Worm (Caenorhabditis elegans) whole organism, L1 larva: ENCODE results near the gene anoh-2.

Experiments
- C04F5.9 ChIP-seq: sonication (generic microtip); optimal IDR thresholded peaks from 2 replicates; lab custom pipeline; 2016; ENCODE audit warnings: missing genetic modification characterization, missing compliant biosample characterization
- C34B4.2 ChIP-seq: sonication (generic microtip); optimal IDR thresholded peaks from 2 replicates; lab custom pipeline; 2017; ENCODE audit warnings: mild to moderate bottlenecking, missing genetic modification characterization, missing compliant biosample characterization
- F16B12.6 ChIP-seq: fragments of 150-350 bp; optimal IDR thresholded peaks from 2 replicates; lab custom pipeline; 2014; ENCODE audit warnings: missing biosample characterization, missing genetic modification characterization
- Y116A8C.19 ChIP-seq: sonication (generic microtip); optimal IDR thresholded peaks from 2 replicates; lab custom pipeline; 2016; ENCODE audit warnings: missing compliant biosample characterization, missing genetic modification characterization, borderline replicate concordance
- alr-1 ChIP-seq: fragments of 200-800 bp; sonication (Bioruptor generic); optimal IDR thresholded peaks from 2 replicates; lab custom pipeline; 2018; ENCODE audit warnings: borderline replicate concordance, mild to moderate bottlenecking, missing genetic modification characterization, missing compliant biosample characterization
- ama-1 ChIP-seq: fragments of 150-350 bp; optimal IDR thresholded peaks from 2 replicates; lab custom pipeline; 2014
- ceh-63 ChIP-seq: fragments of 200-800 bp; sonication (Bioruptor generic); optimal IDR thresholded peaks from 2 replicates; lab custom pipeline; 2018; ENCODE audit warnings: mild to moderate bottlenecking, missing genetic modification characterization, missing compliant biosample characterization
- ceh-82 ChIP-seq, 3 experiments: fragments of 150-350 bp in 1 of 3; sonication (generic microtip) in 2 of 3; optimal IDR thresholded peaks; 2 replicates each; lab custom pipeline; 2014 to 2017; ENCODE audit warnings: missing biosample characterization in 3 of 3, missing genetic modification characterization in 3 of 3
- ceh-88 ChIP-seq: fragments of 200-800 bp; sonication (Bioruptor generic); IDR thresholded peaks from 2 replicates; pipeline ENCODE4 v1.3.6; 2022; ENCODE audit warnings: missing genetic modification characterization, missing compliant biosample characterization
- ceh-90 ChIP-seq: sonication (generic microtip); optimal IDR thresholded peaks from 2 replicates; lab custom pipeline; 2016; ENCODE audit warnings: missing genetic modification characterization, missing compliant biosample characterization
- dpl-1 ChIP-seq, 3 experiments: fragments of 150-350 bp in 2 of 3; sonication (generic microtip) in 1 of 3; optimal IDR thresholded peaks; 2 replicates each; lab custom pipeline; 2014 to 2017; ENCODE audit warnings: missing biosample characterization in 3 of 3, missing genetic modification characterization in 3 of 3, missing genetic modification reagents in 3 of 3
- efl-1 ChIP-seq, 4 experiments: fragments of 150-350 bp; optimal IDR thresholded peaks in 3 of 4; peaks in 1 of 4; 1 replicate in 1 of 4; 2 replicates in 3 of 4; lab custom pipeline; 2014; ENCODE audit warnings: missing biosample characterization in 2 of 4, missing genetic modification characterization in 2 of 4, missing genetic modification reagents in 2 of 4
- efl-3 ChIP-seq: fragments of 200-800 bp; sonication (Bioruptor generic); optimal IDR thresholded peaks from 2 replicates; lab custom pipeline; 2018; ENCODE audit warnings: mild to moderate bottlenecking, missing genetic modification characterization, missing compliant biosample characterization
- elt-2 ChIP-seq: sonication (generic microtip); optimal IDR thresholded peaks from 2 replicates; lab custom pipeline; 2016; ENCODE audit warnings: missing genetic modification characterization, mild to moderate bottlenecking, inconsistent platforms, missing compliant biosample characterization, missing genetic modification reagents
- elt-3 ChIP-seq, 6 experiments: fragments of 150-350 bp in 1 of 6; sonication (generic microtip); optimal IDR thresholded peaks; 2 replicates each; lab custom pipeline; 2017 to 2018; ENCODE audit warnings: missing biosample characterization in 6 of 6, missing genetic modification characterization in 6 of 6, inconsistent platforms in 1 of 6
- ets-5 ChIP-seq: fragments of 200-800 bp; sonication (Bioruptor generic); IDR thresholded peaks from 2 replicates; pipeline ENCODE4 v1.3.6; 2022; ENCODE audit warnings: missing genetic modification characterization, missing compliant biosample characterization
- fkh-10 ChIP-seq: sonication (generic microtip); optimal IDR thresholded peaks from 2 replicates; lab custom pipeline; 2017; ENCODE audit warnings: missing biosample characterization, missing genetic modification reagents, missing genetic modification characterization
- fkh-8 ChIP-seq: sonication (generic microtip); optimal IDR thresholded peaks from 2 replicates; lab custom pipeline; 2016; ENCODE audit warnings: mild to moderate bottlenecking, missing genetic modification characterization, missing compliant biosample characterization
- fos-1 ChIP-seq: fragments of 150-350 bp; optimal IDR thresholded peaks from 2 replicates; lab custom pipeline; 2014; ENCODE audit warnings: missing biosample characterization, missing genetic modification characterization
- grh-1 ChIP-seq: fragments of 200-800 bp; sonication (Bioruptor generic); IDR thresholded peaks from 2 replicates; pipeline ENCODE4 v1.3.6; 2022; ENCODE audit warnings: missing genetic modification reagents, missing genetic modification characterization, missing compliant biosample characterization
- hlh-4 ChIP-seq: sonication (generic microtip); optimal IDR thresholded peaks from 2 replicates; lab custom pipeline; 2016; ENCODE audit warnings: mild to moderate bottlenecking, missing genetic modification characterization, missing compliant biosample characterization
- hpl-2 ChIP-seq: fragments of 150-350 bp; optimal IDR thresholded peaks from 2 replicates; lab custom pipeline; 2014; ENCODE audit warnings: missing biosample characterization, missing genetic modification reagents, missing genetic modification characterization
- isw-1 ChIP-seq: fragments of 200-800 bp; sonication (Bioruptor generic); IDR thresholded peaks from 2 replicates; pipeline ENCODE4 v1.3.6; 2022; ENCODE audit warnings: missing genetic modification characterization, missing compliant biosample characterization
- jun-1 ChIP-seq: fragments of 150-350 bp; optimal IDR thresholded peaks from 2 replicates; lab custom pipeline; 2014; ENCODE audit warnings: missing biosample characterization, missing genetic modification reagents, missing genetic modification characterization
- lin-13 ChIP-seq: fragments of 150-350 bp; optimal IDR thresholded peaks from 2 replicates; lab custom pipeline; 2014; ENCODE audit warnings: missing biosample characterization, missing genetic modification reagents, missing genetic modification characterization
- lin-14 ChIP-seq: fragments of 200-800 bp; sonication (Bioruptor generic); optimal IDR thresholded peaks from 2 replicates; lab custom pipeline; 2018; ENCODE audit warnings: mild to moderate bottlenecking, missing genetic modification characterization, moderate library complexity, missing compliant biosample characterization
- lin-35 ChIP-seq, 2 experiments: fragments of 150-350 bp; optimal IDR thresholded peaks; 2 replicates each; lab custom pipeline; 2014; ENCODE audit warnings: missing biosample characterization in 2 of 2, missing genetic modification characterization in 2 of 2, missing genetic modification reagents in 2 of 2
- lir-3 ChIP-seq: sonication (generic microtip); optimal IDR thresholded peaks from 2 replicates; lab custom pipeline; 2016; ENCODE audit warnings: mild to moderate bottlenecking, missing genetic modification characterization, moderate library complexity, missing compliant biosample characterization; ENCODE audit not compliant: poor library complexity
- mab-9 ChIP-seq: fragments of 200-800 bp; sonication (Bioruptor generic); IDR thresholded peaks from 2 replicates; pipeline ENCODE4 v1.3.6; 2022; ENCODE audit warnings: missing genetic modification reagents, missing genetic modification characterization, missing compliant biosample characterization
- mef-2 ChIP-seq: fragments of 150-350 bp; optimal IDR thresholded peaks from 2 replicates; lab custom pipeline; 2014; ENCODE audit warnings: missing biosample characterization, missing genetic modification characterization
- nhr-11 ChIP-seq: fragments of 150-350 bp; optimal IDR thresholded peaks from 2 replicates; lab custom pipeline; 2014; ENCODE audit warnings: missing biosample characterization, missing genetic modification characterization
- nhr-12 ChIP-seq: sonication (generic microtip); optimal IDR thresholded peaks from 2 replicates; lab custom pipeline; 2017; ENCODE audit warnings: missing biosample characterization, missing genetic modification characterization
- nhr-237 ChIP-seq: fragments of 150-350 bp; optimal IDR thresholded peaks from 2 replicates; lab custom pipeline; 2014; ENCODE audit warnings: missing biosample characterization, missing genetic modification characterization
- nhr-28 ChIP-seq: fragments of 150-350 bp; optimal IDR thresholded peaks from 2 replicates; lab custom pipeline; 2014; ENCODE audit warnings: missing biosample characterization, missing genetic modification characterization
- nhr-71 ChIP-seq: sonication (generic microtip); optimal IDR thresholded peaks from 2 replicates; lab custom pipeline; 2016; ENCODE audit warnings: mild to moderate bottlenecking, missing genetic modification characterization, moderate library complexity, missing compliant biosample characterization
- nhr-76 ChIP-seq: sonication (generic microtip); optimal IDR thresholded peaks from 2 replicates; lab custom pipeline; 2017; ENCODE audit warnings: missing biosample characterization, missing genetic modification characterization
- nhr-84 ChIP-seq: sonication (generic microtip); optimal IDR thresholded peaks from 2 replicates; lab custom pipeline; 2017; ENCODE audit warnings: missing biosample characterization, missing genetic modification characterization
- nhr-85 ChIP-seq: sonication (generic microtip); peaks from one replicate; lab custom pipeline; 2016; ENCODE audit warnings: missing genetic modification characterization, inconsistent platforms, missing compliant biosample characterization
- pag-3 ChIP-seq: sonication (generic microtip); optimal IDR thresholded peaks from 2 replicates; lab custom pipeline; 2017; ENCODE audit warnings: missing genetic modification characterization, mild to moderate bottlenecking, missing compliant biosample characterization, antibody characterized with exemption, borderline replicate concordance; ENCODE audit not compliant: insufficient read depth
- pax-3 ChIP-seq: fragments of 200-800 bp; sonication (Bioruptor generic); optimal IDR thresholded peaks from 2 replicates; lab custom pipeline; 2018; ENCODE audit warnings: mild to moderate bottlenecking, missing genetic modification characterization, moderate library complexity, missing compliant biosample characterization
- pqm-1 ChIP-seq: sonication (generic microtip); optimal IDR thresholded peaks from 3 replicates; lab custom pipeline; 2017; ENCODE audit warnings: missing biosample characterization, missing genetic modification characterization
- skn-1 ChIP-seq: fragments of 150-350 bp; optimal IDR thresholded peaks from 2 replicates; lab custom pipeline; 2014; ENCODE audit warnings: missing biosample characterization, missing genetic modification characterization
- snu-23 ChIP-seq: sonication (generic microtip); optimal IDR thresholded peaks from 2 replicates; lab custom pipeline; 2016; ENCODE audit warnings: missing genetic modification characterization, missing compliant biosample characterization
- sptf-1 ChIP-seq: fragments of 150-350 bp; optimal IDR thresholded peaks from 2 replicates; lab custom pipeline; 2014; ENCODE audit warnings: missing biosample characterization, missing genetic modification characterization
- swsn-7 ChIP-seq: sonication (generic microtip); optimal IDR thresholded peaks from 2 replicates; lab custom pipeline; 2016; ENCODE audit warnings: missing genetic modification characterization, missing compliant biosample characterization
- tbx-2 ChIP-seq: sonication (generic microtip); optimal IDR thresholded peaks from 2 replicates; lab custom pipeline; 2016; ENCODE audit warnings: missing genetic modification characterization, missing compliant biosample characterization
- tlp-1 ChIP-seq: fragments of 150-350 bp; optimal IDR thresholded peaks from 2 replicates; lab custom pipeline; 2014; ENCODE audit warnings: missing biosample characterization, missing genetic modification characterization
- unc-30 ChIP-seq: sonication (generic microtip); optimal IDR thresholded peaks from 2 replicates; lab custom pipeline; 2017; ENCODE audit warnings: missing biosample characterization, missing genetic modification characterization
- unc-98 ChIP-seq: fragments of 200-800 bp; sonication (Bioruptor generic); IDR thresholded peaks from 2 replicates; pipeline ENCODE4 v1.3.6; 2022; ENCODE audit warnings: missing genetic modification characterization, missing compliant biosample characterization
- zag-1 ChIP-seq: fragments of 150-350 bp; optimal IDR thresholded peaks from 2 replicates; lab custom pipeline; 2014; ENCODE audit warnings: missing biosample characterization, missing genetic modification characterization
- ztf-11 ChIP-seq, 2 experiments: sonication (generic microtip); optimal IDR thresholded peaks; 2 replicates each; lab custom pipeline; 2016 to 2017; ENCODE audit warnings: missing genetic modification characterization in 2 of 2, missing biosample characterization in 1 of 2, missing compliant biosample characterization in 1 of 2

The anoh-2 gene

ce11 chrIV:14612547-14613329, 45.4 kb upstream of the anoh-2 start:
- TF ChIP-seq efl-3 (GFP tag; lab: Kevin White, UChicago) (no peak), hlh-4 (tag; lab: Kevin White, UChicago) (no peak), sptf-1 (tag; lab: Kevin White, UChicago) (no peak), nhr-84 (tag; lab: Kevin White, UChicago) (no peak), lin-14 (peak; percentile 82), ztf-11 (tag; optimal IDR thresholded peaks at IDR 0.05; lab: Kevin White, UChicago) (no peak), nhr-85 (tag; lab: Kevin White, UChicago) (peak; percentile 97), C04F5.9 (tag; lab: Kevin White, UChicago) (no peak), hpl-2 (GFP tag; lab: Kevin White, UChicago) (no peak), pag-3 (tag; lab: Kevin White, UChicago) (no peak), zag-1 (tag; lab: Kevin White, UChicago) (no peak), unc-98 (GFP tag; lab: Robert Waterston, UW) (no peak), ceh-88 (GFP tag; lab: Robert Waterston, UW) (peak; percentile 55; the same call in 1 of the 2 replicates), tbx-2 (tag; lab: Kevin White, UChicago) (peak; percentile 46), jun-1 (tag; lab: Kevin White, UChicago) (peak; percentile 31), mab-9 (GFP tag; lab: Robert Waterston, UW) (no peak), fkh-10 (GFP tag; lab: Kevin White, UChicago) (no peak), pqm-1 (tag; lab: Kevin White, UChicago) (no peak), lin-13 (GFP tag; lab: Kevin White, UChicago) (no peak), ceh-63 (GFP tag; lab: Kevin White, UChicago) (no peak), Y116A8C.19 (tag; lab: Kevin White, UChicago) (no peak), mef-2 (tag; lab: Kevin White, UChicago) (no peak), elt-2 (tag; lab: Kevin White, UChicago) (peak; percentile 30), snu-23 (GFP tag; lab: Kevin White, UChicago) (peak; percentile 62), nhr-12 (no peak), nhr-76 (tag; lab: Kevin White, UChicago) (no peak), unc-30 (tag; lab: Kevin White, UChicago) (no peak), elt-3 (tag; optimal IDR thresholded peaks at IDR 0.05; lab: Kevin White, UChicago) (peak in 5 of 6 experiments; percentile 2 to 82 (median 67)), dpl-1 (GFP tag; optimal IDR thresholded peaks at IDR 0.05; lab: Kevin White, UChicago) (peak in 2 of 3 experiments; percentile 29 to 44), nhr-237 (no peak), ama-1 (lab: Kevin White, UChicago) (no peak), pax-3 (tag; lab: Kevin White, UChicago) (no peak), F16B12.6 (tag; lab: Kevin White, UChicago) (no peak), ceh-82 (tag; optimal IDR thresholded peaks at IDR 0.05; lab: Kevin White, UChicago) (no peak), alr-1 (tag; lab: Kevin White, UChicago) (no peak), skn-1 (no peak), fkh-8 (tag; lab: Kevin White, UChicago) (no peak), ets-5 (no peak), ceh-90 (tag; lab: Kevin White, UChicago) (no peak), lin-35 (GFP tag; optimal IDR thresholded peaks at IDR 0.05; lab: Kevin White, UChicago) (peak; percentile 35 to 37), lir-3 (tag; lab: Kevin White, UChicago) (no peak), grh-1 (GFP tag; lab: Robert Waterston, UW) (0 out of 2 replicates have a peak, but pooled peaks have one; percentile 43), fos-1 (tag; lab: Kevin White, UChicago) (peak; percentile 27), tlp-1 (tag; lab: Kevin White, UChicago) (no peak), C34B4.2 (tag; lab: Kevin White, UChicago) (no peak), nhr-11 (tag; lab: Kevin White, UChicago) (no peak), nhr-71 (tag; lab: Kevin White, UChicago) (peak; percentile 92), efl-1 (optimal IDR thresholded peaks at IDR 0.05; lab: Kevin White, UChicago) (peak; percentile 1 to 24), efl-1 (GFP tag; optimal IDR thresholded peaks at IDR 0.05 in 1 of 2; lab: Kevin White, UChicago) (peak in 1 of 2 experiments; percentile 94), nhr-28 (tag; lab: Kevin White, UChicago) (no peak), swsn-7 (no peak), isw-1 (GFP tag; lab: Robert Waterston, UW) (no peak)
